Worm (Caenorhabditis elegans): Measurements from ENCODE around the gene twk-36.

DNA sequence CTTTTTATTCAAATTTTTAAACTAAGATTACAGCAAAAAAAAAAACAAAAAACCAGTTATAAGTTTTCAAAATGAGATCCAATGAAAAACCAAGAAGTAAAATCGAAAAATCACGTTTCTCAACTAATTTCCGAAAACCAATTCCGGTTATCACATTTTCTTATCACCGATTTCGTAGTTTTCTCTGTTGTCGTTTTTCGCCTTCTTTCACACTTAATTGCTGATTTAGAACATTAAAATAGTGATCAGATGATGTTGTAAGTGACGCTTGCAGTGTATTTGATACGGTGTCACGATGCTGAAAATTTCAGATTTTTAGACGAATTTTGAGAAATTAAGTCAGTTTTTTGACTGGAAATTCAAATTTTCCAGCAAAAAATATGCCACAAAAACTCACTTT is 33.4 kb upstream of the twk-36 start:
- TF ChIP-seq sea-1 (GFP tag; conservative IDR thresholded peaks at IDR 0.05) (no peak), ama-1 (optimal IDR thresholded peaks at IDR 0.05) (no peak), tbx-11 (GFP tag; IDR thresholded peaks at IDR 0.05) (no peak), F13C5.2 (tag; optimal IDR thresholded peaks at IDR 0.05) (no peak), pes-1 (GFP tag; IDR thresholded peaks at IDR 0.05) (no peak), flt-1 (GFP tag; IDR thresholded peaks at IDR 0.05) (no peak), tra-4 (tag; optimal IDR thresholded peaks at IDR 0.05) (no peak), hmbx-1 (tag; optimal IDR thresholded peaks at IDR 0.05) (no peak), ceh-36 (tag; optimal IDR thresholded peaks at IDR 0.05) (no peak), B0310.2 (tag; optimal IDR thresholded peaks at IDR 0.05) (no peak), ets-7 (tag; optimal IDR thresholded peaks at IDR 0.05) (no peak), scrt-1 (GFP tag; IDR thresholded peaks at IDR 0.05) (no peak), ceh-13 (GFP tag; optimal IDR thresholded peaks at IDR 0.05) (no peak), hmg-4 (GFP tag; optimal IDR thresholded peaks at IDR 0.05) (no peak)
